Worm (Caenorhabditis elegans) whole organism, L1 larva: ENCODE measurements around the gene ttr-1.

Source experiments
- C34B4.2 ChIP-seq: sonication (generic microtip); optimal IDR thresholded peaks from 2 replicates; lab custom pipeline; 2017; ENCODE audit warnings: mild to moderate bottlenecking, missing genetic modification characterization, missing compliant biosample characterization
- F16B12.6 ChIP-seq: fragments of 150-350 bp; optimal IDR thresholded peaks from 2 replicates; lab custom pipeline; 2014; ENCODE audit warnings: missing biosample characterization, missing genetic modification characterization
- Y116A8C.19 ChIP-seq: sonication (generic microtip); optimal IDR thresholded peaks from 2 replicates; lab custom pipeline; 2016; ENCODE audit warnings: missing compliant biosample characterization, missing genetic modification characterization, borderline replicate concordance
- alr-1 ChIP-seq: fragments of 200-800 bp; sonication (Bioruptor generic); optimal IDR thresholded peaks from 2 replicates; lab custom pipeline; 2018; ENCODE audit warnings: borderline replicate concordance, mild to moderate bottlenecking, missing genetic modification characterization, missing compliant biosample characterization
- ama-1 ChIP-seq: fragments of 150-350 bp; optimal IDR thresholded peaks from 2 replicates; lab custom pipeline; 2014
- blmp-1 ChIP-seq: fragments of 150-350 bp; optimal IDR thresholded peaks from 2 replicates; lab custom pipeline; 2014; ENCODE audit warnings: missing biosample characterization, missing genetic modification characterization
- ceh-63 ChIP-seq: fragments of 200-800 bp; sonication (Bioruptor generic); optimal IDR thresholded peaks from 2 replicates; lab custom pipeline; 2018; ENCODE audit warnings: mild to moderate bottlenecking, missing genetic modification characterization, missing compliant biosample characterization
- ceh-8 ChIP-seq: fragments of 200-800 bp; sonication (Bioruptor generic); optimal IDR thresholded peaks from 2 replicates; lab custom pipeline; 2018; ENCODE audit warnings: mild to moderate bottlenecking, missing genetic modification characterization, moderate library complexity, missing compliant biosample characterization
- ceh-90 ChIP-seq: sonication (generic microtip); optimal IDR thresholded peaks from 2 replicates; lab custom pipeline; 2016; ENCODE audit warnings: missing genetic modification characterization, missing compliant biosample characterization
- ces-1 ChIP-seq: fragments of 150-350 bp; optimal IDR thresholded peaks from 2 replicates; lab custom pipeline; 2014; ENCODE audit warnings: missing biosample characterization, missing genetic modification reagents, missing genetic modification characterization
- dpl-1 ChIP-seq, 3 experiments: fragments of 150-350 bp in 2 of 3; sonication (generic microtip) in 1 of 3; optimal IDR thresholded peaks; 2 replicates each; lab custom pipeline; 2014 to 2017; ENCODE audit warnings: missing biosample characterization in 3 of 3, missing genetic modification characterization in 3 of 3, missing genetic modification reagents in 3 of 3
- dsc-1 ChIP-seq: sonication (generic microtip); optimal IDR thresholded peaks from 2 replicates; lab custom pipeline; 2016; ENCODE audit warnings: mild to moderate bottlenecking, missing genetic modification characterization, missing compliant biosample characterization
- egl-27 ChIP-seq, 2 experiments: fragments of 150-350 bp in 1 of 2; sonication (generic microtip); optimal IDR thresholded peaks; 3 replicates each; lab custom pipeline; 2017 to 2018; ENCODE audit warnings: missing biosample characterization in 2 of 2, missing genetic modification characterization in 2 of 2, missing genetic modification reagents in 2 of 2
- elt-2 ChIP-seq: sonication (generic microtip); optimal IDR thresholded peaks from 2 replicates; lab custom pipeline; 2016; ENCODE audit warnings: missing genetic modification characterization, mild to moderate bottlenecking, inconsistent platforms, missing compliant biosample characterization, missing genetic modification reagents
- elt-3 ChIP-seq, 6 experiments: fragments of 150-350 bp in 1 of 6; sonication (generic microtip); optimal IDR thresholded peaks; 2 replicates each; lab custom pipeline; 2017 to 2018; ENCODE audit warnings: missing biosample characterization in 6 of 6, missing genetic modification characterization in 6 of 6, inconsistent platforms in 1 of 6
- fkh-10 ChIP-seq: sonication (generic microtip); optimal IDR thresholded peaks from 2 replicates; lab custom pipeline; 2017; ENCODE audit warnings: missing biosample characterization, missing genetic modification reagents, missing genetic modification characterization
- fkh-4 ChIP-seq: sonication (generic microtip); optimal IDR thresholded peaks from 2 replicates; lab custom pipeline; 2016; ENCODE audit warnings: missing compliant biosample characterization, missing genetic modification characterization, borderline replicate concordance
- fkh-8 ChIP-seq: sonication (generic microtip); optimal IDR thresholded peaks from 2 replicates; lab custom pipeline; 2016; ENCODE audit warnings: mild to moderate bottlenecking, missing genetic modification characterization, missing compliant biosample characterization
- hlh-4 ChIP-seq: sonication (generic microtip); optimal IDR thresholded peaks from 2 replicates; lab custom pipeline; 2016; ENCODE audit warnings: mild to moderate bottlenecking, missing genetic modification characterization, missing compliant biosample characterization
- hpl-2 ChIP-seq: fragments of 150-350 bp; optimal IDR thresholded peaks from 2 replicates; lab custom pipeline; 2014; ENCODE audit warnings: missing biosample characterization, missing genetic modification reagents, missing genetic modification characterization
- irx-1 ChIP-seq: sonication (generic microtip); optimal IDR thresholded peaks from 2 replicates; lab custom pipeline; 2016; ENCODE audit warnings: missing genetic modification characterization, missing compliant biosample characterization
- isw-1 ChIP-seq: fragments of 200-800 bp; sonication (Bioruptor generic); IDR thresholded peaks from 2 replicates; pipeline ENCODE4 v1.3.6; 2022; ENCODE audit warnings: missing genetic modification characterization, missing compliant biosample characterization
- jun-1 ChIP-seq: fragments of 150-350 bp; optimal IDR thresholded peaks from 2 replicates; lab custom pipeline; 2014; ENCODE audit warnings: missing biosample characterization, missing genetic modification reagents, missing genetic modification characterization
- lin-14 ChIP-seq: fragments of 200-800 bp; sonication (Bioruptor generic); optimal IDR thresholded peaks from 2 replicates; lab custom pipeline; 2018; ENCODE audit warnings: mild to moderate bottlenecking, missing genetic modification characterization, moderate library complexity, missing compliant biosample characterization
- lin-35 ChIP-seq, 2 experiments: fragments of 150-350 bp; optimal IDR thresholded peaks; 2 replicates each; lab custom pipeline; 2014; ENCODE audit warnings: missing biosample characterization in 2 of 2, missing genetic modification characterization in 2 of 2, missing genetic modification reagents in 2 of 2
- mep-1 ChIP-seq: fragments of 150-350 bp; optimal IDR thresholded peaks from 2 replicates; lab custom pipeline; 2014; ENCODE audit warnings: missing biosample characterization, missing genetic modification characterization
- nhr-11 ChIP-seq: fragments of 150-350 bp; optimal IDR thresholded peaks from 2 replicates; lab custom pipeline; 2014; ENCODE audit warnings: missing biosample characterization, missing genetic modification characterization
- nhr-20 ChIP-seq: sonication (generic microtip); optimal IDR thresholded peaks from 2 replicates; lab custom pipeline; 2016; ENCODE audit warnings: mild to moderate bottlenecking, missing genetic modification characterization, missing compliant biosample characterization
- nhr-28 ChIP-seq: fragments of 150-350 bp; optimal IDR thresholded peaks from 2 replicates; lab custom pipeline; 2014; ENCODE audit warnings: missing biosample characterization, missing genetic modification characterization
- nhr-71 ChIP-seq: sonication (generic microtip); optimal IDR thresholded peaks from 2 replicates; lab custom pipeline; 2016; ENCODE audit warnings: mild to moderate bottlenecking, missing genetic modification characterization, moderate library complexity, missing compliant biosample characterization
- rnt-1 ChIP-seq: sonication (generic microtip); optimal IDR thresholded peaks from 2 replicates; lab custom pipeline; 2016; ENCODE audit warnings: mild to moderate bottlenecking, missing genetic modification characterization, moderate library complexity, missing compliant biosample characterization
- snu-23 ChIP-seq: sonication (generic microtip); optimal IDR thresholded peaks from 2 replicates; lab custom pipeline; 2016; ENCODE audit warnings: missing genetic modification characterization, missing compliant biosample characterization
- sox-4 ChIP-seq: sonication (generic microtip); optimal IDR thresholded peaks from 2 replicates; lab custom pipeline; 2016; ENCODE audit warnings: missing genetic modification characterization, missing compliant biosample characterization
- sptf-1 ChIP-seq: fragments of 150-350 bp; optimal IDR thresholded peaks from 2 replicates; lab custom pipeline; 2014; ENCODE audit warnings: missing biosample characterization, missing genetic modification characterization
- sup-37 ChIP-seq: fragments of 200-800 bp; sonication (Bioruptor generic); optimal IDR thresholded peaks from 2 replicates; lab custom pipeline; 2018; ENCODE audit warnings: mild to moderate bottlenecking, missing genetic modification characterization, missing compliant biosample characterization
- tlp-1 ChIP-seq: fragments of 150-350 bp; optimal IDR thresholded peaks from 2 replicates; lab custom pipeline; 2014; ENCODE audit warnings: missing biosample characterization, missing genetic modification characterization
- unc-130 ChIP-seq: fragments of 150-350 bp; optimal IDR thresholded peaks from 2 replicates; lab custom pipeline; 2017; ENCODE audit warnings: missing biosample characterization, missing genetic modification characterization, inconsistent platforms
- unc-62 ChIP-seq: fragments of 150-350 bp; optimal IDR thresholded peaks from 2 replicates; lab custom pipeline; 2014; ENCODE audit warnings: missing biosample characterization, missing genetic modification reagents, missing genetic modification characterization
- unc-86 ChIP-seq: sonication (generic microtip); optimal IDR thresholded peaks from 2 replicates; lab custom pipeline; 2016; ENCODE audit warnings: missing genetic modification characterization, missing compliant biosample characterization
- xbp-1 ChIP-seq: sonication (generic microtip); optimal IDR thresholded peaks from 2 replicates; lab custom pipeline; 2016; ENCODE audit warnings: missing genetic modification characterization, missing compliant biosample characterization
- zag-1 ChIP-seq: fragments of 150-350 bp; optimal IDR thresholded peaks from 2 replicates; lab custom pipeline; 2014; ENCODE audit warnings: missing biosample characterization, missing genetic modification characterization
- ztf-4 ChIP-seq: fragments of 150-350 bp; optimal IDR thresholded peaks from 2 replicates; lab custom pipeline; 2014; ENCODE audit warnings: missing biosample characterization, missing genetic modification characterization

The ttr-1 gene

ce11 chrIII:9928777-9929176, at the start of gene ttr-1:
TSS of gene ttr-1 (plus strand) at chrIII:9929077.
- TF ChIP-seq ceh-63 (no peak), hpl-2 (GFP tag; lab: Kevin White, UChicago) (no peak), irx-1 (tag; lab: Kevin White, UChicago) (no peak), ceh-8 (GFP tag; lab: Kevin White, UChicago) (no peak), alr-1 (no peak), nhr-71 (tag; lab: Kevin White, UChicago) (no peak), mep-1 (no peak), tlp-1 (tag; lab: Kevin White, UChicago) (no peak), dsc-1 (tag; lab: Kevin White, UChicago) (no peak), ztf-4 (tag; lab: Kevin White, UChicago) (no peak), nhr-11 (tag; lab: Kevin White, UChicago) (no peak), xbp-1 (tag; lab: Kevin White, UChicago) (no peak)

- no peak for TF ChIP-seq C34B4.2
- no peak for TF ChIP-seq snu-23 (GFP tag; lab: Kevin White, UChicago)
- TF ChIP-seq lin-35 (GFP tag; optimal IDR thresholded peaks at IDR 0.05; lab: Kevin White, UChicago) = no peak
- TF ChIP-seq lin-14 (GFP tag; lab: Kevin White, UChicago) = peak; percentile 59
- no peak for TF ChIP-seq elt-3 (tag; optimal IDR thresholded peaks at IDR 0.05; lab: Kevin White, UChicago)
- no peak for TF ChIP-seq sptf-1 (tag; lab: Kevin White, UChicago)
- TF ChIP-seq Y116A8C.19 (tag; lab: Kevin White, UChicago) = no peak
- no peak for TF ChIP-seq xbp-1 (tag; lab: Kevin White, UChicago)
- no peak for TF ChIP-seq isw-1 (GFP tag; lab: Robert Waterston, UW)
- TF ChIP-seq rnt-1 = peak; percentile 47
- no peak for TF ChIP-seq ceh-63
- TF ChIP-seq unc-130 (tag; lab: Kevin White, UChicago) = no peak
- TF ChIP-seq egl-27 (tag; optimal IDR thresholded peaks at IDR 0.05; lab: Kevin White, UChicago) = no peak
- TF ChIP-seq, all 84 proteins: peak for 2
Measured at ce11 chrIII:9885609-9886008, 43.3 kb upstream of the ttr-1 start.

- TF ChIP-seq lin-14 (GFP tag; lab: Kevin White, UChicago) (peak; percentile 57), fkh-8 (tag; lab: Kevin White, UChicago) (peak; percentile 41), ama-1 (lab: Kevin White, UChicago) (no peak), ces-1 (GFP tag; lab: Kevin White, UChicago) (no peak), fkh-4 (tag; lab: Kevin White, UChicago) (no peak), F16B12.6 (tag; lab: Kevin White, UChicago) (no peak), sox-4 (no peak), jun-1 (tag; lab: Kevin White, UChicago) (no peak), fkh-10 (GFP tag; lab: Kevin White, UChicago) (peak; percentile 24), alr-1 (no peak), zag-1 (no peak), unc-86 (no peak), unc-62 (GFP tag; lab: Kevin White, UChicago) (no peak), sup-37 (GFP tag; lab: Kevin White, UChicago) (no peak), ceh-90 (tag; lab: Kevin White, UChicago) (no peak), nhr-28 (tag; lab: Kevin White, UChicago) (no peak), hlh-4 (no peak), blmp-1 (no peak), sptf-1 (tag; lab: Kevin White, UChicago) (no peak), nhr-20 (tag; lab: Kevin White, UChicago) (no peak), elt-2 (tag; lab: Kevin White, UChicago) (no peak), isw-1 (GFP tag; lab: Robert Waterston, UW) (no peak), mep-1 (no peak), dpl-1 (GFP tag; optimal IDR thresholded peaks at IDR 0.05; lab: Kevin White, UChicago) (no peak)
- TF ChIP-seq, all 84 proteins: peak for 3
Measured at ce11 chrIII:9886323-9886722, 42.6 kb upstream of the ttr-1 start.
